Fruit fly (Drosophila melanogaster) whole organism, embryonic: ENCODE measurements around the gene CG4896.

Experiments used
- CG11456 ChIP-seq: fragments of 200-800 bp; sonication (Bioruptor generic); IDR thresholded peaks from 3 replicates; pipeline ENCODE4 v1.3.6; 2022; ENCODE audit warnings: missing biosample characterization, missing genetic modification characterization
- CG11504 ChIP-seq: fragments of 200-800 bp; sonication (Bioruptor generic); optimal IDR thresholded peaks from 3 replicates; lab custom pipeline; 2019; ENCODE audit warnings: missing biosample characterization, mild to moderate bottlenecking, missing genetic modification characterization, moderate library complexity
- CG31441 ChIP-seq: fragments of 200-800 bp; sonication (Bioruptor generic); IDR thresholded peaks from 2 replicates; pipeline ENCODE4 v1.3.6; 2022; ENCODE audit warnings: missing biosample characterization, missing genetic modification characterization
- CG7839 ChIP-seq: fragments of 200-800 bp; sonication (Bioruptor generic); optimal IDR thresholded peaks from 3 replicates; lab custom pipeline; 2018; ENCODE audit warnings: missing biosample characterization, mild to moderate bottlenecking, missing genetic modification characterization, moderate library complexity
- Scr ChIP-seq: fragments of 200-800 bp; sonication (Bioruptor generic); IDR thresholded peaks from 2 replicates; pipeline ENCODE4 v1.3.6; 2022; ENCODE audit warnings: missing biosample characterization, missing genetic modification characterization; ENCODE audit not compliant: partially characterized antibody
- ab ChIP-seq: fragments of 200-800 bp; sonication (Bioruptor generic); optimal IDR thresholded peaks from 2 replicates; lab custom pipeline; 2016; ENCODE audit warnings: missing biosample characterization, missing genetic modification characterization
- onecut ChIP-seq: fragments of 200-800 bp; sonication (Bioruptor generic); IDR thresholded peaks from 2 replicates; pipeline ENCODE4 v1.3.6; 2022; ENCODE audit warnings: missing biosample characterization, missing genetic modification characterization

- no peak for TF ChIP-seq CG31441 (GFP tag; lab: Robert Waterston, UW)
- TF ChIP-seq onecut (GFP tag; lab: Robert Waterston, UW), result no peak
- no peak for TF ChIP-seq ab (GFP tag; lab: Kevin White, UChicago)
- no peak for TF ChIP-seq CG11456 (GFP tag; lab: Robert Waterston, UW)
- no peak for TF ChIP-seq CG7839
- no peak for TF ChIP-seq Scr (GFP tag; lab: Robert Waterston, UW)
- no peak for TF ChIP-seq CG11504 (tag; lab: Kevin White, UChicago)
Measured at dm6 chr2L:1199912-1200721, 22.6 kb downstream of the CG4896 start, which contains the start of the genes CG43349 and CG5011.
